Worm (Caenorhabditis elegans): ENCODE measurements around the gene C40A11.7.

Gene C40A11.7

DNA sequence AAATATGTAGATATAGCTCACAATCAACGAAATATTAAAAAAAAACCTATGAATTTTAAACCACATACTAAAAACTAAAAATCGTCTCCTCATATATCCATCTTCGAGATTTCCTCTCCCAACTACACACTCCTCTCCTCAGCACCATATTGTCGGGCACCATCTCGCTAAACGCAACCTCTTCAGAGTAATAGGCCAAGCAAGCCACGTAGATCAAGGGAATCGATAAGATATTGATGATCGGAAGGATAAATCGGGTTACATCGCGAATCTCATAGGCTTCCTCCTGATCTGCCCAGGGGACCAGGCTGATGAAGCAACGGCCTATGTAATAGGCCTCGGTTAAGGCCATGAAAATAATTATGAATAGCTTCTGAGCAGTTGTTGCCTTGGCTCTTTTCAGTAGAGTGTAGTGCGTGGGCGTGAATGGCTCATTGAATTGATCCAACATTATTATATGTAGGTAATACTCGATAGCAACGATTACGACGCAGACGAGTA lies at the start of gene C40A11.7, which contains the start of gene C40A11.8:
C40A11.7 (minus strand) TSS at position 101 of the 501 bp plus-strand sequence.
C40A11.8 (minus strand) TSS at position 451 of the 501 bp plus-strand sequence.
- TF ChIP-seq crh-2 (tag; optimal IDR thresholded peaks at IDR 0.05) (no peak), mab-5 (tag; optimal IDR thresholded peaks at IDR 0.05) (no peak), mbf-1 (tag; optimal IDR thresholded peaks at IDR 0.05) (no peak), blmp-1 (tag; optimal IDR thresholded peaks at IDR 0.05; ENCODE audit: insufficient read depth) (no peak)

DNA sequence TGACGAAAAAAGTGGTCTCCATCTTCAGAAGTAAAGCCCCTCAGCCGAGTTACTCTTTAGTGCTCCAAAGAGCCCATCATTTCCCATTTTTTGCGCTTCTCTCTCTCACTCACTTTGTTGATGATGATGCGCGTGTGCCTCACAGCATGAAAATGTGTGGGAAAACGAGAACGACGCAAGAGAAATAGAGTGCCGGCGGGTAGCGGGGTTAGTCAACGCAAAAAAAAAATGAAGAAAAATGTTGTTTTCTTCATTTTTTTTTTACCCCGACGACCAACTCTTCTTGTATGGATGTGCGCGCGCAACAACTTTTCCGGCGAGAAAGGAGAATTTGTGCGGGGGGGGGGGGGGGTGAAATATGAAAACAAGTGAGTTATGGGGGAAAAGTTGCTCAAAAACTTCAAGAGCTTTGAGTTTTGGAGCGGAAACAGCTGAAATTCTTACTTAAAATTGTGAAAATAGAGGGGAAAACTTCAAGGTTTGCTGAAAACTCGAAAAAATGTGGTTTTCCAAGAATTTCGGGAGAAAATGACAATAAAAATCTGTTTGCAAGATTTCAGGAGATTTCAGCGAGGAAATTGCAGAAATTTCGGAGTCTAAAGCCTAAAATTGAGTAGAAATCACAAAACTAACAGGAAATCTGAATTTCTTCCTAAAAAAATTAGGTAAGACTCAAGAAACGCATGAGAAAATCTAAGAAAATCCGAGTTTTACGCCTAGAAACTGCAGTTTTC lies 47.3 kb upstream of the C40A11.7 start, which contains the start of gene C33C12.1:
C33C12.1 (plus strand) TSS at position 684 of the 734 bp plus-strand sequence.
- TF ChIP-seq ZK546.5 (tag; optimal IDR thresholded peaks at IDR 0.05) (no peak), lin-11 (tag; optimal IDR thresholded peaks at IDR 0.05) (no peak), zag-1 (tag; optimal IDR thresholded peaks at IDR 0.05) (peak; percentile 22), nhr-6 (tag; optimal IDR thresholded peaks at IDR 0.05) (no peak), Y55F3AM.14 (GFP tag; optimal IDR thresholded peaks at IDR 0.05) (no peak), elt-3 (tag; optimal IDR thresholded peaks at IDR 0.05) (no peak), ceh-16 (tag; optimal IDR thresholded peaks at IDR 0.05) (no peak), C34F6.9 (tag; optimal IDR thresholded peaks at IDR 0.05) (peak; percentile 32), ztf-1 (GFP tag; conservative IDR thresholded peaks at IDR 0.05) (no peak), nhr-25 (tag; optimal IDR thresholded peaks at IDR 0.05) (no peak), gmeb-1 (tag; optimal IDR thresholded peaks at IDR 0.05) (no peak), sem-4 (tag; optimal IDR thresholded peaks at IDR 0.05) (no peak), peb-1 (tag; optimal IDR thresholded peaks at IDR 0.05) (no peak), elt-1 (tag; optimal IDR thresholded peaks at IDR 0.05) (no peak), unc-55 (GFP tag; optimal IDR thresholded peaks at IDR 0.05) (peak; percentile 20), mab-5 (tag; optimal IDR thresholded peaks at IDR 0.05) (no peak), nhr-237 (tag; optimal IDR thresholded peaks at IDR 0.05) (no peak), R02D3.7 (tag; optimal IDR thresholded peaks at IDR 0.05) (no peak), sma-9 (GFP tag; optimal IDR thresholded peaks at IDR 0.05) (no peak), sma-9 (tag; optimal IDR thresholded peaks at IDR 0.05) (no peak), nhr-10 (tag; optimal IDR thresholded peaks at IDR 0.05) (no peak), fos-1 (tag; optimal IDR thresholded peaks at IDR 0.05) (no peak), nhr-21 (tag; optimal IDR thresholded peaks at IDR 0.05) (no peak), mdl-1 (tag; optimal IDR thresholded peaks at IDR 0.05) (peak in 1 of 2 experiments; percentile 18), aly-2 (tag; optimal IDR thresholded peaks at IDR 0.05) (no peak), egl-27 (tag; optimal IDR thresholded peaks at IDR 0.05) (no peak), unc-39 (tag; optimal IDR thresholded peaks at IDR 0.05) (no peak), lin-39 (tag; optimal IDR thresholded peaks at IDR 0.05) (no peak), ceh-82 (tag; optimal IDR thresholded peaks at IDR 0.05) (no peak), dmd-4 (tag; optimal IDR thresholded peaks at IDR 0.05) (no peak), ztf-4 (tag; optimal IDR thresholded peaks at IDR 0.05) (no peak), ama-1 (optimal IDR thresholded peaks at IDR 0.05) (no peak), nhr-77 (tag; optimal IDR thresholded peaks at IDR 0.05) (no peak), nhr-129 (tag; optimal IDR thresholded peaks at IDR 0.05) (peak; percentile 48), lin-13 (GFP tag; optimal IDR thresholded peaks at IDR 0.05) (no peak), mbf-1 (tag; optimal IDR thresholded peaks at IDR 0.05) (no peak), crh-2 (tag; optimal IDR thresholded peaks at IDR 0.05) (no peak), lsy-2 (tag; optimal IDR thresholded peaks at IDR 0.05) (peak in 1 of 2 experiments; percentile 22), nhr-12 (tag; optimal IDR thresholded peaks at IDR 0.05) (no peak), blmp-1 (tag; optimal IDR thresholded peaks at IDR 0.05; ENCODE audit: insufficient read depth) (no peak), snpc-4 (tag; optimal IDR thresholded peaks at IDR 0.05) (no peak), skn-1 (tag; optimal IDR thresholded peaks at IDR 0.05) (no peak), unc-62 (GFP tag; optimal IDR thresholded peaks at IDR 0.05) (no peak), sma-3 (GFP tag; optimal IDR thresholded peaks at IDR 0.05) (no peak), ztf-11 (tag; optimal IDR thresholded peaks at IDR 0.05) (no peak), F13H6.1 (tag; optimal IDR thresholded peaks at IDR 0.05) (no peak), nhr-11 (tag; optimal IDR thresholded peaks at IDR 0.05) (no peak), alr-1 (tag; optimal IDR thresholded peaks at IDR 0.05) (no peak), nhr-23 (tag; optimal IDR thresholded peaks at IDR 0.05) (no peak)

Data from whole organism, L2 larva.